Fruit fly (Drosophila melanogaster) whole organism, embryonic: ENCODE measurements around the gene fzy.

ENCODE experiments used
- Ada2b ChIP-seq: fragments of 200-800 bp; sonication (Bioruptor generic); IDR thresholded peaks from 2 replicates; pipeline ENCODE4 v1.3.6; 2022; ENCODE audit warnings: missing biosample characterization, missing genetic modification characterization
- CG11723 ChIP-seq: fragments of 200-800 bp; sonication (Bioruptor generic); optimal IDR thresholded peaks from 2 replicates; lab custom pipeline; 2017; ENCODE audit warnings: missing biosample characterization, mild to moderate bottlenecking, missing genetic modification characterization
- CG12391 ChIP-seq: fragments of 200-800 bp; sonication (Bioruptor generic); optimal IDR thresholded peaks from 3 replicates; lab custom pipeline; 2018; ENCODE audit warnings: missing biosample characterization, mild to moderate bottlenecking, missing genetic modification characterization, moderate library complexity
- CG13123 ChIP-seq: fragments of 200-800 bp; sonication (Bioruptor generic); optimal IDR thresholded peaks from 2 replicates; lab custom pipeline; 2016; ENCODE audit warnings: missing biosample characterization, missing genetic modification characterization
- CG13624 ChIP-seq: fragments of 200-800 bp; sonication (Bioruptor generic); optimal IDR thresholded peaks from 2 replicates; lab custom pipeline; 2016; ENCODE audit warnings: missing biosample characterization, missing genetic modification characterization
- CG14860 ChIP-seq: fragments of 200-800 bp; sonication (Bioruptor generic); IDR thresholded peaks from 3 replicates; pipeline ENCODE4 v1.3.6; 2022; ENCODE audit warnings: missing biosample characterization, missing genetic modification characterization; ENCODE audit not compliant: partially characterized antibody
- CG16779 ChIP-seq: fragments of 200-800 bp; sonication (Bioruptor generic); IDR thresholded peaks from 2 replicates; pipeline ENCODE4 v1.3.6; 2022; ENCODE audit warnings: missing biosample characterization, missing genetic modification characterization
- CG17385 ChIP-seq: fragments of 200-800 bp; sonication (Bioruptor generic); optimal IDR thresholded peaks from 3 replicates; lab custom pipeline; 2018; ENCODE audit warnings: missing biosample characterization, mild to moderate bottlenecking, missing genetic modification characterization
- CG18262 ChIP-seq: fragments of 200-800 bp; optimal IDR thresholded peaks from 3 replicates; lab custom pipeline; 2019; ENCODE audit warnings: missing biosample characterization, mild to moderate bottlenecking, missing genetic modification characterization, moderate library complexity
- CG2678 ChIP-seq: fragments of 200-800 bp; sonication (Bioruptor generic); optimal IDR thresholded peaks from 3 replicates; lab custom pipeline; 2019; ENCODE audit warnings: missing biosample characterization, mild to moderate bottlenecking, missing genetic modification characterization, moderate library complexity
- CG2712 ChIP-seq: fragments of 200-800 bp; optimal IDR thresholded peaks from 3 replicates; lab custom pipeline; 2019; ENCODE audit warnings: missing biosample characterization, mild to moderate bottlenecking, missing genetic modification characterization, moderate library complexity
- CG31365 ChIP-seq: fragments of 200-800 bp; sonication (Bioruptor generic); optimal IDR thresholded peaks from 2 replicates; lab custom pipeline; 2018; ENCODE audit warnings: missing biosample characterization, mild to moderate bottlenecking, missing genetic modification characterization
- CG34376 ChIP-seq: fragments of 200-800 bp; sonication (Bioruptor generic); optimal IDR thresholded peaks from 2 replicates; lab custom pipeline; 2018; ENCODE audit warnings: missing biosample characterization, mild to moderate bottlenecking, missing genetic modification characterization
- CG3838 ChIP-seq: fragments of 200-800 bp; sonication (Bioruptor generic); optimal IDR thresholded peaks from 3 replicates; lab custom pipeline; 2016; ENCODE audit warnings: missing biosample characterization, missing genetic modification characterization
- CG4854 ChIP-seq: fragments of 200-800 bp; sonication (Bioruptor generic); optimal IDR thresholded peaks from 2 replicates; lab custom pipeline; 2016; ENCODE audit warnings: missing biosample characterization, missing genetic modification characterization, inconsistent platforms
- CG6683 ChIP-seq: fragments of 200-800 bp; sonication (Bioruptor generic); optimal IDR thresholded peaks from 2 replicates; lab custom pipeline; 2017; ENCODE audit warnings: missing biosample characterization, mild to moderate bottlenecking, missing genetic modification characterization, missing genetic modification reagents
- CG6765 ChIP-seq: fragments of 200-800 bp; sonication (Bioruptor generic); optimal IDR thresholded peaks from 3 replicates; lab custom pipeline; 2017; ENCODE audit warnings: missing biosample characterization, mild to moderate bottlenecking, missing genetic modification characterization
- CG7839 ChIP-seq: fragments of 200-800 bp; sonication (Bioruptor generic); optimal IDR thresholded peaks from 3 replicates; lab custom pipeline; 2018; ENCODE audit warnings: missing biosample characterization, mild to moderate bottlenecking, missing genetic modification characterization, moderate library complexity
- CG7963 ChIP-seq: fragments of 200-800 bp; sonication (Bioruptor generic); IDR thresholded peaks from 3 replicates; pipeline ENCODE4 v1.3.6; 2022; ENCODE audit warnings: missing biosample characterization, missing genetic modification characterization; ENCODE audit not compliant: partially characterized antibody
- CG9437 ChIP-seq: fragments of 200-800 bp; sonication (Bioruptor generic); optimal IDR thresholded peaks from 2 replicates; lab custom pipeline; 2018; ENCODE audit warnings: missing biosample characterization, mild to moderate bottlenecking, missing genetic modification characterization
- HLHmδ ChIP-seq: fragments of 200-800 bp; sonication (Bioruptor generic); optimal IDR thresholded peaks from 2 replicates; lab custom pipeline; 2018; ENCODE audit warnings: missing biosample characterization, mild to moderate bottlenecking, missing genetic modification characterization, moderate library complexity
- Hmx ChIP-seq: fragments of 200-800 bp; sonication (Bioruptor generic); optimal IDR thresholded peaks from 2 replicates; lab custom pipeline; 2016; ENCODE audit warnings: missing biosample characterization, missing genetic modification characterization
- MBD-R2 ChIP-seq: fragments of 200-800 bp; sonication (Bioruptor generic); IDR thresholded peaks from 2 replicates; pipeline ENCODE4 v1.3.6; 2022; ENCODE audit warnings: missing biosample characterization, missing genetic modification characterization
- NK7.1 ChIP-seq: fragments of 200-800 bp; sonication (Bioruptor generic); optimal IDR thresholded peaks from 3 replicates; lab custom pipeline; 2016; ENCODE audit warnings: missing biosample characterization, missing genetic modification characterization
- NfI ChIP-seq: fragments of 200-800 bp; sonication (Bioruptor generic); optimal IDR thresholded peaks from 3 replicates; lab custom pipeline; 2018; ENCODE audit warnings: missing biosample characterization, mild to moderate bottlenecking, missing genetic modification characterization, moderate library complexity
- Ravus ChIP-seq: fragments of 200-800 bp; sonication (Bioruptor generic); IDR thresholded peaks from 2 replicates; pipeline ENCODE4 v1.3.6; 2022; ENCODE audit warnings: missing biosample characterization, missing genetic modification characterization
- Taf1 ChIP-seq: fragments of 200-800 bp; sonication (Bioruptor generic); IDR thresholded peaks from 2 replicates; pipeline ENCODE4 v1.3.6; 2022; ENCODE audit warnings: missing biosample characterization, missing genetic modification characterization
- ara ChIP-seq: fragments of 200-800 bp; sonication (Bioruptor generic); IDR thresholded peaks from 2 replicates; pipeline ENCODE4 v1.3.6; 2022; ENCODE audit warnings: missing biosample characterization, missing genetic modification characterization
- bcd ChIP-seq: fragments of 200-800 bp; sonication (Bioruptor generic); optimal IDR thresholded peaks from 2 replicates; lab custom pipeline; 2017; ENCODE audit warnings: missing biosample characterization, mild to moderate bottlenecking, missing genetic modification characterization
- cad ChIP-seq: fragments of >200 bp; optimal IDR thresholded peaks from 2 replicates; lab custom pipeline; 2017; ENCODE audit warnings: missing biosample characterization, missing genetic modification characterization
- caup ChIP-seq: fragments of 200-800 bp; sonication (Bioruptor generic); optimal IDR thresholded peaks from 3 replicates; lab custom pipeline; 2017; ENCODE audit warnings: missing biosample characterization, mild to moderate bottlenecking, missing genetic modification characterization, moderate library complexity; ENCODE audit not compliant: severe bottlenecking
- dati ChIP-seq: fragments of 200-800 bp; sonication (Bioruptor generic); IDR thresholded peaks from 2 replicates; pipeline ENCODE4 v1.3.6; 2022; ENCODE audit warnings: missing biosample characterization, missing genetic modification characterization
- fd102C ChIP-seq: fragments of 200-800 bp; sonication (Bioruptor generic); optimal IDR thresholded peaks from 2 replicates; lab custom pipeline; 2018; ENCODE audit warnings: missing biosample characterization, mild to moderate bottlenecking, missing genetic modification characterization, moderate library complexity
- ham ChIP-seq: fragments of 200-800 bp; sonication (Bioruptor generic); IDR thresholded peaks from 2 replicates; pipeline ENCODE4 v1.3.6; 2022; ENCODE audit warnings: missing biosample characterization, missing genetic modification characterization
- hkb ChIP-seq, 2 experiments: fragments of 200-800 bp in 1 of 2; fragments of >200 bp in 1 of 2; sonication (Bioruptor generic) in 1 of 2; IDR thresholded peaks in 1 of 2; optimal IDR thresholded peaks in 1 of 2; 2 replicates each; pipeline versions ENCODE4 v1.3.6 to Lab custom; 2017 to 2022; ENCODE audit warnings: missing biosample characterization in 1 of 2, missing genetic modification characterization in 1 of 2
- ind ChIP-seq: fragments of 200-800 bp; sonication (Bioruptor generic); optimal IDR thresholded peaks from 3 replicates; lab custom pipeline; 2016; ENCODE audit warnings: missing biosample characterization, missing genetic modification characterization
- knrl ChIP-seq: fragments of 200-800 bp; sonication (Bioruptor generic); IDR thresholded peaks from 3 replicates; pipeline ENCODE4 v1.3.6; 2022; ENCODE audit warnings: missing biosample characterization, missing genetic modification characterization; ENCODE audit not compliant: partially characterized antibody
- maf-S ChIP-seq: fragments of 200-800 bp; sonication (Bioruptor generic); optimal IDR thresholded peaks from 2 replicates; lab custom pipeline; 2016; ENCODE audit warnings: missing biosample characterization, missing genetic modification characterization
- odd ChIP-seq: fragments of 200-800 bp; sonication (Bioruptor generic); optimal IDR thresholded peaks from 2 replicates; lab custom pipeline; 2017; ENCODE audit warnings: missing biosample characterization, mild to moderate bottlenecking, missing genetic modification characterization
- pros ChIP-seq: fragments of 200-800 bp; sonication (Bioruptor generic); optimal IDR thresholded peaks from 3 replicates; lab custom pipeline; 2019; ENCODE audit warnings: missing biosample characterization, mild to moderate bottlenecking, missing genetic modification characterization, moderate library complexity
- ro ChIP-seq: fragments of 200-800 bp; sonication (Bioruptor generic); IDR thresholded peaks from 2 replicates; pipeline ENCODE4 v1.3.6; 2022; ENCODE audit warnings: missing biosample characterization, missing genetic modification characterization
- tna ChIP-seq: fragments of 200-800 bp; sonication (Bioruptor generic); IDR thresholded peaks from 2 replicates; pipeline ENCODE4 v1.3.6; 2022; ENCODE audit warnings: missing biosample characterization, missing genetic modification characterization; ENCODE audit not compliant: partially characterized antibody
- ttk ChIP-seq: fragments of 200-800 bp; sonication (Bioruptor generic); IDR thresholded peaks from 2 replicates; pipeline ENCODE4 v2.1.2; 2022; ENCODE audit warnings: missing biosample characterization, missing genetic modification characterization
- tx ChIP-seq: fragments of 200-800 bp; sonication (Bioruptor generic); optimal IDR thresholded peaks from 2 replicates; lab custom pipeline; 2016; ENCODE audit warnings: missing biosample characterization, missing genetic modification characterization
- unc-4 ChIP-seq: fragments of 200-800 bp; sonication (Bioruptor generic); IDR thresholded peaks from 2 replicates; pipeline ENCODE4 v1.3.6; 2022; ENCODE audit warnings: missing biosample characterization, missing genetic modification characterization; ENCODE audit not compliant: partially characterized antibody
- vnd ChIP-seq: fragments of 200-800 bp; sonication (Bioruptor generic); IDR thresholded peaks from 3 replicates; pipeline ENCODE4 v1.3.6; 2022; ENCODE audit warnings: missing biosample characterization, missing genetic modification characterization; ENCODE audit not compliant: partially characterized antibody
- yki ChIP-seq: fragments of >200 bp; optimal IDR thresholded peaks from 3 replicates; lab custom pipeline; 2018
- z ChIP-seq: fragments of 200-800 bp; sonication (Bioruptor generic); IDR thresholded peaks from 3 replicates; pipeline ENCODE4 v1.3.6; 2022; ENCODE audit warnings: missing biosample characterization, missing genetic modification characterization
- zfh2 ChIP-seq: fragments of 200-800 bp; sonication (Bioruptor generic); optimal IDR thresholded peaks from 2 replicates; lab custom pipeline; 2016; ENCODE audit warnings: missing biosample characterization, missing genetic modification characterization

fzy gene

dm6 chr2L:16287602-16288392 lies 23.0 kb upstream of the fzy start, which contains the start of the genes crp and pkaap (continued):
- TF ChIP-seq ro (GFP tag; lab: Robert Waterston, UW) (no peak), caup (GFP tag; lab: Kevin White, UChicago) (peak; percentile 87), NK7.1 (peak; percentile 65), CG16779 (GFP tag; lab: Robert Waterston, UW) (no peak), pros (GFP tag; lab: Kevin White, UChicago) (peak; percentile 23), maf-S (GFP tag; lab: Kevin White, UChicago) (peak; percentile 88), hkb (optimal IDR thresholded peaks at IDR 0.05; lab: Kevin White, UChicago) (peak; percentile 60), hkb (GFP tag; IDR thresholded peaks at IDR 0.05; lab: Robert Waterston, UW) (no peak), CG13624 (GFP tag; lab: Kevin White, UChicago) (peak; percentile 78), Ada2b (no peak), CG17385 (GFP tag; lab: Kevin White, UChicago) (peak; percentile 54), CG14860 (GFP tag; lab: Robert Waterston, UW) (no peak), CG6765 (GFP tag; lab: Kevin White, UChicago) (peak; percentile 19), odd (GFP tag; lab: Kevin White, UChicago) (peak; percentile 19), cad (no peak), CG11723 (GFP tag; lab: Kevin White, UChicago) (peak; percentile 23), CG7963 (no peak), HLHmδ (GFP tag; lab: Kevin White, UChicago) (peak; percentile 94), CG6683 (peak; percentile 37), NfI (GFP tag; lab: Kevin White, UChicago) (peak; percentile 83), Hmx (peak; percentile 78), CG34376 (GFP tag; lab: Kevin White, UChicago) (peak; percentile 52), CG2712 (tag; lab: Kevin White, UChicago) (peak; percentile 77), zfh2 (peak; percentile 84), unc-4 (GFP tag; lab: Robert Waterston, UW) (no peak), CG12391 (tag; lab: Kevin White, UChicago) (peak; percentile 70), ttk (GFP tag; lab: Robert Waterston, UW) (no peak), Taf1 (GFP tag; lab: Robert Waterston, UW) (no peak), Ravus (no peak), tx (GFP tag; lab: Kevin White, UChicago) (peak; percentile 84), CG4854 (GFP tag; lab: Kevin White, UChicago) (peak; percentile 86), CG7839 (tag; lab: Kevin White, UChicago) (no peak), knrl (GFP tag; lab: Robert Waterston, UW) (no peak), z (GFP tag; lab: Robert Waterston, UW) (no peak), vnd (GFP tag; lab: Robert Waterston, UW) (no peak), CG18262 (peak; percentile 65), CG3838 (GFP tag; lab: Kevin White, UChicago) (no peak), ara (no peak), CG2678 (tag; lab: Kevin White, UChicago) (no peak), CG9437 (GFP tag; lab: Kevin White, UChicago) (no peak), bcd (peak; percentile 69), fd102C (peak; percentile 11), tna (GFP tag; lab: Robert Waterston, UW) (no peak), yki (lab: Kevin White, UChicago) (no peak), dati (no peak), CG13123 (GFP tag; lab: Kevin White, UChicago) (peak; percentile 73), CG31365 (peak; percentile 66), MBD-R2 (GFP tag; lab: Robert Waterston, UW) (no peak), ham (GFP tag; lab: Robert Waterston, UW) (no peak), ind (peak; percentile 83)
